Worm (Caenorhabditis elegans): ENCODE data around the gene srsx-26.

ce11 chrV:10160954-10161353, 12.5 kb downstream of the srsx-26 start, which contains the start of gene C51E3.10:
- TF ChIP-seq nhr-76 (tag; optimal IDR thresholded peaks at IDR 0.05) (no peak), unc-62 (GFP tag; optimal IDR thresholded peaks at IDR 0.05) (no peak), mdl-1 (tag; optimal IDR thresholded peaks at IDR 0.05) (no peak), ces-1 (GFP tag; optimal IDR thresholded peaks at IDR 0.05) (no peak), nhr-71 (tag; optimal IDR thresholded peaks at IDR 0.05) (no peak), snpc-4 (tag; optimal IDR thresholded peaks at IDR 0.05) (no peak)
